Worm (Caenorhabditis elegans): ENCODE measurements around the gene tag-278.

DNA sequence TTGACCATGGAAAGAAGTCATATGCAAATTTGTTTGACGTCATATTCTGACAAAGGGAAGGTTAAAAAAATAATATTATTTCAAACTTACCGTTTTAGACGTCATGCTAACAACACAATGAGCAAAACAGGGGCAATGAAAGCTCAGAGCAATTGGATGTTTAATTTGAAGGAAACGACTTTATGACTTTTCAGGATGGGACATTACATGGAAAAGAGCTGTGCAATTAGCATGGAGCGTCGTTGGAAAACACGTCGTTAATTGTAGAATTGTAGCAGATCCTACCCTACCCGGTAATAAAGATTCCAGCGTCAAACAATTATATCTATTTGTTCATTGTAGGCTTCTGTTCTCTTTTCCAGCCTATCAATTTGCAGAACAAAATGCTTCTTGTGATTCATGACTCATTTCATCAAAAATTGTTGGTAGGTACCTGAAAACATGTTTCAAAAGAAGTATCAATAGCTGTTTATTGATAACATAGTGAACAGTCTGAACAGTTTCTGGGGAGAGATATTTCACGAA, 15.4 kb downstream of the tag-278 start, which contains the start of gene ceh-63:
- TF ChIP-seq M03D4.4 (tag; optimal IDR thresholded peaks at IDR 0.05) (no peak), nhr-237 (tag; optimal IDR thresholded peaks at IDR 0.05) (no peak)

All from whole organism, mixed stage, embryonic.